Worm (Caenorhabditis elegans) whole organism, L4 larva: ENCODE measurements around the gene ets-4.
A peak's percentile ranks its signal among the peaks of the same experiment; 100 is the strongest.

ENCODE experiments used
- D1046.2 ChIP-seq: fragments of 200-800 bp; sonication (Bioruptor generic); IDR thresholded peaks from 2 replicates; pipeline ENCODE4 v1.3.6; 2022; ENCODE audit warnings: missing genetic modification characterization, missing compliant biosample characterization
- Y105C5A.15 ChIP-seq: fragments of 200-800 bp; sonication (Bioruptor generic); IDR thresholded peaks from 2 replicates; pipeline ENCODE4 v1.3.6; 2022; ENCODE audit warnings: missing genetic modification characterization, missing compliant biosample characterization
- Y5F2A.4 ChIP-seq: fragments of 200-800 bp; sonication (Bioruptor generic); optimal IDR thresholded peaks from 2 replicates; lab custom pipeline; 2018; ENCODE audit warnings: mild to moderate bottlenecking, missing genetic modification characterization, missing compliant biosample characterization
- ZK337.2 ChIP-seq: fragments of 200-800 bp; sonication (Bioruptor generic); IDR thresholded peaks from 2 replicates; pipeline ENCODE4 v1.3.6; 2022; ENCODE audit warnings: missing genetic modification reagents, missing genetic modification characterization, missing compliant biosample characterization
- ZK546.5 ChIP-seq, 2 experiments: sonication (generic microtip); optimal IDR thresholded peaks; 2 replicates each; lab custom pipeline; 2017; ENCODE audit warnings: missing biosample characterization in 2 of 2, missing genetic modification characterization in 2 of 2
- aha-1 ChIP-seq: fragments of 150-350 bp; peaks from one replicate; lab custom pipeline; 2014; ENCODE audit warnings: missing biosample characterization, missing genetic modification characterization
- ceh-32 ChIP-seq: sonication (generic microtip); optimal IDR thresholded peaks from 2 replicates; lab custom pipeline; 2016; ENCODE audit warnings: mild to moderate bottlenecking, missing genetic modification characterization, missing compliant biosample characterization; ENCODE audit not compliant: poor library complexity
- cey-2 ChIP-seq: sonication (generic microtip); optimal IDR thresholded peaks from 3 replicates; lab custom pipeline; 2017; ENCODE audit warnings: missing genetic modification characterization, mild to moderate bottlenecking, missing compliant biosample characterization, antibody characterized with exemption, borderline replicate concordance; ENCODE audit not compliant: insufficient read depth
- ctbp-1 ChIP-seq: fragments of 200-800 bp; sonication (Bioruptor generic); IDR thresholded peaks from 2 replicates; pipeline ENCODE4 v1.3.6; 2022; ENCODE audit warnings: missing genetic modification reagents, missing genetic modification characterization, missing compliant biosample characterization
- daf-16 ChIP-seq, 3 experiments: sonication (generic microtip); optimal IDR thresholded peaks; 2 replicates each; lab custom pipeline; 2016 to 2017; ENCODE audit warnings: missing genetic modification characterization in 3 of 3, missing genetic modification reagents in 3 of 3, mild to moderate bottlenecking in 2 of 3, missing compliant biosample characterization in 2 of 3, missing biosample characterization in 1 of 3, moderate library complexity in 1 of 3
- daf-19 ChIP-seq: fragments of 200-800 bp; sonication (Bioruptor generic); conservative IDR thresholded peaks from 2 replicates; pipeline ENCODE4 v1.3.6; 2022; ENCODE audit warnings: missing genetic modification characterization, missing compliant biosample characterization
- dve-1 ChIP-seq: sonication (generic microtip); optimal IDR thresholded peaks from 2 replicates; lab custom pipeline; 2017; ENCODE audit warnings: antibody characterized with exemption, mild to moderate bottlenecking, missing genetic modification characterization, missing compliant biosample characterization; ENCODE audit not compliant: insufficient read depth
- fkh-10 ChIP-seq: fragments of 150-350 bp; optimal IDR thresholded peaks from 2 replicates; lab custom pipeline; 2014; ENCODE audit warnings: missing biosample characterization, missing genetic modification reagents, missing genetic modification characterization
- fos-1 ChIP-seq: fragments of 150-350 bp; optimal IDR thresholded peaks from 2 replicates; lab custom pipeline; 2014; ENCODE audit warnings: missing biosample characterization, missing genetic modification characterization
- hif-1 ChIP-seq, 2 experiments: sonication (generic microtip); optimal IDR thresholded peaks; 2 replicates each; lab custom pipeline; 2016 to 2017; ENCODE audit warnings: missing compliant biosample characterization in 2 of 2, missing genetic modification characterization in 2 of 2, missing genetic modification reagents in 2 of 2, missing genotype in 2 of 2, mild to moderate bottlenecking in 1 of 2
- hlh-11 ChIP-seq: fragments of 200-800 bp; sonication (Bioruptor generic); optimal IDR thresholded peaks from 2 replicates; lab custom pipeline; 2018; ENCODE audit warnings: mild to moderate bottlenecking, missing genetic modification characterization, missing compliant biosample characterization
- hlh-30 ChIP-seq: sonication (generic microtip); optimal IDR thresholded peaks from 2 replicates; lab custom pipeline; 2017; ENCODE audit warnings: antibody characterized with exemption, mild to moderate bottlenecking, missing genetic modification characterization, missing compliant biosample characterization; ENCODE audit not compliant: insufficient read depth
- jun-1 ChIP-seq: fragments of 150-350 bp; optimal IDR thresholded peaks from 2 replicates; lab custom pipeline; 2014; ENCODE audit warnings: missing biosample characterization, missing genetic modification reagents, missing genetic modification characterization
- lin-1 ChIP-seq: fragments of 200-800 bp; sonication (Bioruptor generic); IDR thresholded peaks from 2 replicates; pipeline ENCODE4 v1.3.6; 2022; ENCODE audit warnings: missing genetic modification reagents, missing genetic modification characterization, missing compliant biosample characterization
- lin-29 ChIP-seq: fragments of 200-800 bp; sonication (Bioruptor generic); IDR thresholded peaks from 2 replicates; pipeline ENCODE4 v1.3.6; 2022; ENCODE audit warnings: missing genetic modification reagents, missing genetic modification characterization, missing compliant biosample characterization
- lin-38 ChIP-seq: fragments of 200-800 bp; sonication (Bioruptor generic); IDR thresholded peaks from 2 replicates; pipeline ENCODE4 v1.3.6; 2022; ENCODE audit warnings: missing genetic modification reagents, missing genetic modification characterization, missing compliant biosample characterization
- lir-3 ChIP-seq: sonication (generic microtip); optimal IDR thresholded peaks from 2 replicates; lab custom pipeline; 2016; ENCODE audit warnings: mild to moderate bottlenecking, missing genetic modification characterization, missing compliant biosample characterization
- lsy-2 ChIP-seq, 2 experiments: fragments of 150-350 bp in 1 of 2; sonication (generic microtip) in 1 of 2; optimal IDR thresholded peaks; 2 replicates each; lab custom pipeline; 2014 to 2017; ENCODE audit warnings: missing biosample characterization in 2 of 2, missing genetic modification characterization in 2 of 2
- madf-5 ChIP-seq, 2 experiments: fragments of 200-800 bp; sonication (Bioruptor generic); IDR thresholded peaks; 2 replicates each; pipeline ENCODE4 v1.3.6; 2022; ENCODE audit warnings: missing compliant biosample characterization in 2 of 2, missing genetic modification characterization in 2 of 2
- madf-9 ChIP-seq: fragments of 200-800 bp; sonication (Bioruptor generic); conservative IDR thresholded peaks from 2 replicates; pipeline ENCODE4 v1.3.6; 2022; ENCODE audit warnings: missing genetic modification reagents, missing genetic modification characterization, missing compliant biosample characterization
- mdl-1 ChIP-seq, 2 experiments: fragments of 150-350 bp in 1 of 2; sonication (generic microtip) in 1 of 2; optimal IDR thresholded peaks; 2 replicates each; lab custom pipeline; 2014 to 2017; ENCODE audit warnings: missing biosample characterization in 2 of 2, missing genetic modification characterization in 2 of 2
- mes-2 ChIP-seq: sonication (generic microtip); optimal IDR thresholded peaks from 2 replicates; lab custom pipeline; 2016; ENCODE audit warnings: missing genotype, mild to moderate bottlenecking, missing genetic modification characterization, missing compliant biosample characterization; ENCODE audit not compliant: poor library complexity, severe bottlenecking
- nhr-102 ChIP-seq: sonication (generic microtip); optimal IDR thresholded peaks from 2 replicates; lab custom pipeline; 2016; ENCODE audit warnings: mild to moderate bottlenecking, missing genetic modification characterization, moderate library complexity, missing compliant biosample characterization
- nhr-11 ChIP-seq: fragments of 150-350 bp; optimal IDR thresholded peaks from 2 replicates; lab custom pipeline; 2014; ENCODE audit warnings: missing biosample characterization, missing genetic modification characterization
- nhr-111 ChIP-seq: fragments of 200-800 bp; sonication (Bioruptor generic); optimal IDR thresholded peaks from 2 replicates; lab custom pipeline; 2018; ENCODE audit warnings: mild to moderate bottlenecking, missing genetic modification characterization, missing compliant biosample characterization
- nhr-237 ChIP-seq: sonication (generic microtip); optimal IDR thresholded peaks from 2 replicates; lab custom pipeline; 2017; ENCODE audit warnings: missing biosample characterization, missing genetic modification characterization
- nhr-41 ChIP-seq: fragments of 200-800 bp; sonication (Bioruptor generic); IDR thresholded peaks from 2 replicates; pipeline ENCODE4 v1.3.6; 2022; ENCODE audit warnings: missing genetic modification reagents, missing genetic modification characterization, missing compliant biosample characterization
- nhr-48 ChIP-seq: sonication (generic microtip); optimal IDR thresholded peaks from 2 replicates; lab custom pipeline; 2016; ENCODE audit warnings: mild to moderate bottlenecking, missing genetic modification characterization, missing compliant biosample characterization
- nhr-6 ChIP-seq: fragments of 150-350 bp; optimal IDR thresholded peaks from 2 replicates; lab custom pipeline; 2014; ENCODE audit warnings: missing biosample characterization, missing genetic modification characterization
- nhr-76 ChIP-seq: fragments of 150-350 bp; optimal IDR thresholded peaks from 2 replicates; lab custom pipeline; 2014; ENCODE audit warnings: missing biosample characterization, missing genetic modification characterization
- php-3 ChIP-seq: fragments of 200-800 bp; sonication (Bioruptor generic); IDR thresholded peaks from 2 replicates; pipeline ENCODE4 v1.3.6; 2022; ENCODE audit warnings: missing genetic modification reagents, missing genetic modification characterization, missing compliant biosample characterization
- saeg-2 ChIP-seq: fragments of 200-800 bp; sonication (Bioruptor generic); IDR thresholded peaks from 2 replicates; pipeline ENCODE4 v1.3.6; 2022; ENCODE audit warnings: missing genetic modification reagents, missing genetic modification characterization, missing compliant biosample characterization
- skn-1 ChIP-seq: fragments of 150-350 bp; optimal IDR thresholded peaks from 2 replicates; lab custom pipeline; 2014; ENCODE audit warnings: missing biosample characterization, missing genetic modification characterization
- snpc-1.2 ChIP-seq: fragments of 200-800 bp; sonication (Bioruptor generic); IDR thresholded peaks from 2 replicates; pipeline ENCODE4 v1.3.6; 2022; ENCODE audit warnings: missing genetic modification reagents, missing genetic modification characterization, missing compliant biosample characterization
- spr-1 ChIP-seq: sonication (generic microtip); optimal IDR thresholded peaks from 2 replicates; lab custom pipeline; 2016; ENCODE audit warnings: mild to moderate bottlenecking, missing genetic modification characterization, missing compliant biosample characterization
- tra-1 ChIP-seq: fragments of 200-800 bp; sonication (Bioruptor generic); IDR thresholded peaks from 2 replicates; pipeline ENCODE4 v1.3.6; 2022; ENCODE audit warnings: missing genetic modification reagents, missing genetic modification characterization, missing compliant biosample characterization
- unc-62 ChIP-seq, 3 experiments: fragments of 150-350 bp in 1 of 3; sonication (generic microtip); optimal IDR thresholded peaks in 2 of 3; peaks in 1 of 3; 1 replicate in 1 of 3; 2 replicates in 2 of 3; lab custom pipeline; 2014 to 2017; ENCODE audit warnings: missing biosample characterization in 3 of 3, missing genetic modification characterization in 3 of 3, missing genetic modification reagents in 3 of 3, missing genotype in 1 of 3
- vab-7 ChIP-seq: fragments of 200-800 bp; sonication (Bioruptor generic); IDR thresholded peaks from 2 replicates; pipeline ENCODE4 v1.3.6; 2022; ENCODE audit warnings: missing genetic modification reagents, missing genetic modification characterization, missing compliant biosample characterization
- zfp-2 ChIP-seq: sonication (generic microtip); optimal IDR thresholded peaks from 2 replicates; lab custom pipeline; 2016; ENCODE audit warnings: mild to moderate bottlenecking, missing genetic modification characterization, missing compliant biosample characterization
- zfp-3 ChIP-seq: fragments of 200-800 bp; sonication (Bioruptor generic); conservative IDR thresholded peaks from 2 replicates; pipeline ENCODE4 v1.3.6; 2022; ENCODE audit warnings: missing genetic modification reagents, missing genetic modification characterization, missing compliant biosample characterization
- zip-11 ChIP-seq: fragments of 200-800 bp; sonication (Bioruptor generic); IDR thresholded peaks from 2 replicates; pipeline ENCODE4 v1.3.6; 2022; ENCODE audit warnings: missing genetic modification characterization, missing compliant biosample characterization
- ztf-11 ChIP-seq: fragments of 150-350 bp; optimal IDR thresholded peaks from 2 replicates; lab custom pipeline; 2014; ENCODE audit warnings: missing biosample characterization, missing genetic modification characterization

ets-4 gene

ce11 chrX:6507734-6508133, 10.9 kb upstream of the ets-4 start:
- peak in 1 of 2 experiments; percentile 96 for TF ChIP-seq unc-62 (GFP tag; optimal IDR thresholded peaks at IDR 0.05 in 1 of 2; lab: Kevin White, UChicago)
- no peak for TF ChIP-seq unc-62 (tag; optimal IDR thresholded peaks at IDR 0.05; lab: Kevin White, UChicago)
- TF ChIP-seq skn-1 (tag; lab: Kevin White, UChicago): no peak

DNA sequence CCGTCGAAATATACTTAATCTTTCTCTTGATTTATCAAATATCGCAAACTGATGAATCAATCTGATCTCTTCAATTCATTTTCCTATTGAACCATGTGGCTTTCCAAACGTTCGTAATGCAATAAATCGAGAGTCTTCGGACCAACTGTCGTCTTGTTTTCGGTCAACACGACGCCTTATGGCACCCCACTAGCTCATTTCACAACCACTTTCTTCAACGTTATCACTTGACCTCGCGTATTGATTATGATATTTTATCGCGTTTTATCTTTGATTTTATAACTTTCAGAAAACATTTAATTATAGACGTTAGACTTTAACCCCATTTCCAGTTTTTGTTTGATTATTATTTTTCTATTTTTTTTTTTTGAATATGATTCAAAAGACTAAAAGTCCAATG, 8.9 kb upstream of the ets-4 start:
- no peak for TF ChIP-seq jun-1 (tag; lab: Kevin White, UChicago)
- TF ChIP-seq nhr-6 (tag; lab: Kevin White, UChicago): no peak
- TF ChIP-seq lir-3: no peak
- TF ChIP-seq Y5F2A.4 (GFP tag; lab: Kevin White, UChicago): no peak
- no peak for TF ChIP-seq spr-1 (tag; lab: Kevin White, UChicago)
- no peak for TF ChIP-seq ceh-32 (tag; lab: Kevin White, UChicago)
- TF ChIP-seq zfp-2 (tag; lab: Kevin White, UChicago): no peak
- TF ChIP-seq lin-38: no peak
- no peak for TF ChIP-seq mdl-1 (tag; optimal IDR thresholded peaks at IDR 0.05; lab: Kevin White, UChicago)
- no peak for TF ChIP-seq nhr-111 (GFP tag; lab: Kevin White, UChicago)
- peak; percentile 25 for TF ChIP-seq hlh-30
- TF ChIP-seq ctbp-1 (GFP tag; lab: Robert Waterston, UW): no peak
- no peak for TF ChIP-seq madf-9 (GFP tag; lab: Robert Waterston, UW)
- no peak for TF ChIP-seq snpc-1.2 (GFP tag; lab: Robert Waterston, UW)
- no peak for TF ChIP-seq ZK546.5 (tag; optimal IDR thresholded peaks at IDR 0.05; lab: Kevin White, UChicago)
- peak; percentile 19 for TF ChIP-seq dve-1 (tag; lab: Kevin White, UChicago)
- TF ChIP-seq Y105C5A.15 (GFP tag; lab: Robert Waterston, UW): no peak
- no peak for TF ChIP-seq ztf-11
- TF ChIP-seq ZK337.2 (GFP tag; lab: Robert Waterston, UW): no peak
- no peak for TF ChIP-seq cey-2
- peak in 1 of 2 experiments; percentile 66 for TF ChIP-seq daf-16 (GFP tag; optimal IDR thresholded peaks at IDR 0.05; lab: Kevin White, UChicago)
- TF ChIP-seq daf-16 (tag; optimal IDR thresholded peaks at IDR 0.05; lab: Kevin White, UChicago): peak; percentile 86
- TF ChIP-seq nhr-11 (tag; lab: Kevin White, UChicago): peak; percentile 24
- no peak for TF ChIP-seq hif-1 (tag; optimal IDR thresholded peaks at IDR 0.05; lab: Kevin White, UChicago)
- TF ChIP-seq nhr-48 (tag; lab: Kevin White, UChicago): no peak
- TF ChIP-seq unc-62 (GFP tag; optimal IDR thresholded peaks at IDR 0.05 in 1 of 2; lab: Kevin White, UChicago): peak in 1 of 2 experiments; percentile 89
- TF ChIP-seq unc-62 (tag; optimal IDR thresholded peaks at IDR 0.05; lab: Kevin White, UChicago): no peak
- TF ChIP-seq saeg-2 (GFP tag; lab: Robert Waterston, UW): no peak
- no peak for TF ChIP-seq vab-7
- no peak for TF ChIP-seq lin-1
- TF ChIP-seq php-3 (GFP tag; lab: Robert Waterston, UW): peak; percentile 75; the same call in 1 of the 2 replicates
- no peak for TF ChIP-seq lsy-2 (tag; optimal IDR thresholded peaks at IDR 0.05; lab: Kevin White, UChicago)
- TF ChIP-seq mes-2 (tag; lab: Kevin White, UChicago): no peak
- peak; percentile 43 for TF ChIP-seq hlh-11 (tag; lab: Kevin White, UChicago)
- no peak for TF ChIP-seq tra-1
- TF ChIP-seq nhr-76: no peak
- no peak for TF ChIP-seq madf-5 (GFP tag; IDR thresholded peaks at IDR 0.05; lab: Robert Waterston, UW)
- no peak for TF ChIP-seq nhr-102 (tag; lab: Kevin White, UChicago)
- TF ChIP-seq fkh-10: no peak
- no peak for TF ChIP-seq nhr-41 (GFP tag; lab: Robert Waterston, UW)
- TF ChIP-seq nhr-237 (tag; lab: Kevin White, UChicago): no peak
- peak; percentile 65 for TF ChIP-seq aha-1 (tag; lab: Kevin White, UChicago)
- TF ChIP-seq D1046.2 (GFP tag; lab: Robert Waterston, UW): no peak
- TF ChIP-seq daf-19 (GFP tag; lab: Robert Waterston, UW): no peak
- TF ChIP-seq fos-1 (tag; lab: Kevin White, UChicago): no peak
- TF ChIP-seq zfp-3: no peak
- TF ChIP-seq zip-11 (GFP tag; lab: Robert Waterston, UW): no peak
- TF ChIP-seq lin-29 (GFP tag; lab: Robert Waterston, UW): no peak
